Fruit fly (Drosophila melanogaster) whole organism, pupa: ENCODE measurements around the gene Sodh2.
A peak's percentile ranks its signal among the peaks of the same experiment; 100 is the strongest.

Source experiments
- CG10348 ChIP-seq: fragments of 200-800 bp; sonication (Bioruptor generic); IDR thresholded peaks from 2 replicates; pipeline ENCODE4 v1.3.6; 2022; ENCODE audit warnings: missing biosample characterization, missing genetic modification characterization
- CG15710 ChIP-seq: fragments of 200-800 bp; sonication (Bioruptor generic); optimal IDR thresholded peaks from 2 replicates; lab custom pipeline; 2018; ENCODE audit warnings: missing biosample characterization, mild to moderate bottlenecking, missing genetic modification characterization, moderate library complexity
- CG9948 ChIP-seq: fragments of 200-800 bp; sonication (Bioruptor generic); optimal IDR thresholded peaks from 2 replicates; lab custom pipeline; 2018; ENCODE audit warnings: missing biosample characterization, mild to moderate bottlenecking, missing genetic modification characterization, moderate library complexity
- EcR ChIP-seq: fragments of 200-800 bp; sonication (Bioruptor generic); optimal IDR thresholded peaks from 3 replicates; lab custom pipeline; 2019; ENCODE audit warnings: missing biosample characterization, missing genetic modification characterization, mild to moderate bottlenecking, moderate library complexity, missing genetic modification reagents
- rn ChIP-seq: fragments of 200-800 bp; sonication (Bioruptor generic); IDR thresholded peaks from 2 replicates; pipeline ENCODE4 v1.3.6; 2022; ENCODE audit warnings: missing biosample characterization, missing genetic modification characterization

- TF ChIP-seq rn (GFP tag; lab: Robert Waterston, UW) = no peak
- TF ChIP-seq CG15710 = peak; percentile 5
- no peak for TF ChIP-seq CG9948 (tag; lab: Kevin White, UChicago)
- no peak for TF ChIP-seq CG10348
- peak; percentile 53 for TF ChIP-seq EcR (GFP tag; lab: Kevin White, UChicago)
Observed at dm6 chr3R:10881824-10882559, 5.8 kb downstream of the Sodh2 start, which contains the start of gene Tpc1.
